Worm (Caenorhabditis elegans) whole organism, young adult: Measurements from ENCODE around the gene col-176.

Experiments
- B0261.1 ChIP-seq: sonication (generic microtip); optimal IDR thresholded peaks from 2 replicates; lab custom pipeline; 2016; ENCODE audit warnings: mild to moderate bottlenecking, missing genetic modification characterization, moderate library complexity, missing compliant biosample characterization
- F10E7.11 ChIP-seq: sonication (generic microtip); optimal IDR thresholded peaks from 2 replicates; lab custom pipeline; 2017; ENCODE audit warnings: mild to moderate bottlenecking, missing genetic modification characterization, moderate library complexity, missing compliant biosample characterization
- F33H1.4 ChIP-seq: fragments of 200-800 bp; sonication (Bioruptor generic); IDR thresholded peaks from 2 replicates; pipeline ENCODE4 v1.3.6; 2022; ENCODE audit warnings: missing genetic modification reagents, missing genetic modification characterization, missing compliant biosample characterization
- F52B5.7 ChIP-seq: sonication (generic microtip); optimal IDR thresholded peaks from 2 replicates; lab custom pipeline; 2016; ENCODE audit warnings: mild to moderate bottlenecking, missing genetic modification characterization, missing compliant biosample characterization
- T07F8.4 ChIP-seq: sonication (generic microtip); optimal IDR thresholded peaks from 2 replicates; lab custom pipeline; 2016; ENCODE audit warnings: mild to moderate bottlenecking, missing genetic modification characterization, moderate library complexity, missing compliant biosample characterization
- T26A5.8 ChIP-seq: sonication (generic microtip); optimal IDR thresholded peaks from 2 replicates; lab custom pipeline; 2016; ENCODE audit warnings: missing genetic modification characterization, missing compliant biosample characterization
- Y53G8AR.9 ChIP-seq: fragments of 200-800 bp; sonication (Bioruptor generic); conservative IDR thresholded peaks from 2 replicates; pipeline ENCODE4 v1.3.6; 2022; ENCODE audit warnings: missing genetic modification reagents, missing genetic modification characterization, missing compliant biosample characterization
- Y56A3A.18 ChIP-seq: fragments of 200-800 bp; sonication (Bioruptor generic); IDR thresholded peaks from 2 replicates; pipeline ENCODE4 v1.3.6; 2022; ENCODE audit warnings: missing genetic modification reagents, missing genetic modification characterization, missing compliant biosample characterization
- Y67H2A.10 ChIP-seq: fragments of 200-800 bp; sonication (Bioruptor generic); conservative IDR thresholded peaks from 2 replicates; pipeline ENCODE4 v1.3.6; 2022; ENCODE audit warnings: missing genetic modification reagents, missing genetic modification characterization, missing compliant biosample characterization
- atf-7 ChIP-seq: sonication (generic microtip); optimal IDR thresholded peaks from 2 replicates; lab custom pipeline; 2017; ENCODE audit warnings: mild to moderate bottlenecking, missing genetic modification characterization, missing compliant biosample characterization
- bed-1 ChIP-seq: fragments of 200-800 bp; sonication (Bioruptor generic); IDR thresholded peaks from 2 replicates; pipeline ENCODE4 v1.3.6; 2022; ENCODE audit warnings: missing genetic modification reagents, missing genetic modification characterization, missing compliant biosample characterization
- ceh-27 ChIP-seq: fragments of 200-800 bp; sonication (Bioruptor generic); optimal IDR thresholded peaks from 2 replicates; lab custom pipeline; 2018; ENCODE audit warnings: mild to moderate bottlenecking, missing genetic modification characterization, moderate library complexity, missing compliant biosample characterization
- ceh-91 ChIP-seq: fragments of 200-800 bp; sonication (Bioruptor generic); IDR thresholded peaks from 2 replicates; pipeline ENCODE4 v1.3.6; 2022; ENCODE audit warnings: missing genetic modification reagents, missing genetic modification characterization, missing compliant biosample characterization
- die-1 ChIP-seq: sonication (generic microtip); optimal IDR thresholded peaks from 2 replicates; lab custom pipeline; 2016; ENCODE audit warnings: missing genotype, mild to moderate bottlenecking, missing genetic modification characterization, missing compliant biosample characterization
- egl-44 ChIP-seq: fragments of 200-800 bp; sonication (Bioruptor generic); IDR thresholded peaks from 2 replicates; pipeline ENCODE4 v1.3.6; 2022; ENCODE audit warnings: missing genetic modification reagents, missing genetic modification characterization, missing compliant biosample characterization
- fkh-3 ChIP-seq: sonication (generic microtip); optimal IDR thresholded peaks from 2 replicates; lab custom pipeline; 2016; ENCODE audit warnings: mild to moderate bottlenecking, missing genetic modification characterization, missing compliant biosample characterization
- gei-17 ChIP-seq: fragments of 200-800 bp; sonication (Bioruptor generic); optimal IDR thresholded peaks from 2 replicates; lab custom pipeline; 2018; ENCODE audit warnings: mild to moderate bottlenecking, missing genetic modification characterization, missing compliant biosample characterization
- hlh-26 ChIP-seq: fragments of 200-800 bp; sonication (Bioruptor generic); conservative IDR thresholded peaks from 2 replicates; pipeline ENCODE4 v1.3.6; 2022; ENCODE audit warnings: missing genetic modification reagents, missing genetic modification characterization, missing compliant biosample characterization
- hmg-1.2 ChIP-seq: fragments of 200-800 bp; sonication (Bioruptor generic); IDR thresholded peaks from 2 replicates; pipeline ENCODE4 v1.3.6; 2022; ENCODE audit warnings: missing genetic modification reagents, missing genetic modification characterization, missing compliant biosample characterization
- let-607 ChIP-seq, 2 experiments: fragments of 200-800 bp in 1 of 2; sonication (Bioruptor generic) in 1 of 2; sonication (generic microtip) in 1 of 2; optimal IDR thresholded peaks; 2 replicates each; lab custom pipeline; 2016 to 2018; ENCODE audit warnings: mild to moderate bottlenecking in 2 of 2, missing compliant biosample characterization in 2 of 2, missing genetic modification characterization in 2 of 2, moderate library complexity in 2 of 2, missing genotype in 1 of 2
- lin-26 ChIP-seq: fragments of 200-800 bp; sonication (Bioruptor generic); IDR thresholded peaks from 2 replicates; pipeline ENCODE4 v1.3.6; 2022; ENCODE audit warnings: missing genetic modification reagents, missing genetic modification characterization, missing compliant biosample characterization
- lin-54 ChIP-seq: fragments of 200-800 bp; sonication (Bioruptor generic); optimal IDR thresholded peaks from 2 replicates; lab custom pipeline; 2018; ENCODE audit warnings: mild to moderate bottlenecking, missing genetic modification characterization, missing compliant biosample characterization
- madf-10 ChIP-seq: sonication (generic microtip); optimal IDR thresholded peaks from 2 replicates; lab custom pipeline; 2016; ENCODE audit warnings: mild to moderate bottlenecking, missing genetic modification characterization, missing compliant biosample characterization
- madf-3 ChIP-seq: fragments of 200-800 bp; sonication (Bioruptor generic); IDR thresholded peaks from 2 replicates; pipeline ENCODE4 v1.3.6; 2022; ENCODE audit warnings: missing genetic modification reagents, missing genetic modification characterization, missing compliant biosample characterization
- mel-28 ChIP-seq: sonication (generic microtip); optimal IDR thresholded peaks from 2 replicates; lab custom pipeline; 2016; ENCODE audit warnings: borderline replicate concordance, mild to moderate bottlenecking, missing genetic modification characterization, missing compliant biosample characterization
- mes-4 ChIP-seq: sonication (generic microtip); optimal IDR thresholded peaks from 2 replicates; lab custom pipeline; 2016; ENCODE audit warnings: missing genotype, missing genetic modification characterization, missing compliant biosample characterization
- nhr-90 ChIP-seq: sonication (generic microtip); optimal IDR thresholded peaks from 2 replicates; lab custom pipeline; 2016; ENCODE audit warnings: missing genotype, mild to moderate bottlenecking, missing genetic modification characterization, missing compliant biosample characterization
- rcor-1 ChIP-seq: fragments of 200-800 bp; sonication (Bioruptor generic); IDR thresholded peaks from 2 replicates; pipeline ENCODE4 v1.3.6; 2022; ENCODE audit warnings: missing genetic modification reagents, missing genetic modification characterization, missing compliant biosample characterization
- repo-1 ChIP-seq: sonication (generic microtip); optimal IDR thresholded peaks from 2 replicates; lab custom pipeline; 2017; ENCODE audit warnings: mild to moderate bottlenecking, missing genetic modification characterization, missing compliant biosample characterization
- sdz-38 ChIP-seq: sonication (generic microtip); optimal IDR thresholded peaks from 2 replicates; lab custom pipeline; 2016; ENCODE audit warnings: missing genotype, missing genetic modification characterization, missing compliant biosample characterization
- sea-2 ChIP-seq: fragments of 200-800 bp; sonication (Bioruptor generic); IDR thresholded peaks from 2 replicates; pipeline ENCODE4 v1.3.6; 2022; ENCODE audit warnings: missing genetic modification characterization, missing compliant biosample characterization
- snpc-1.3 ChIP-seq: sonication (generic microtip); optimal IDR thresholded peaks from 2 replicates; lab custom pipeline; 2017; ENCODE audit warnings: missing genetic modification characterization, mild to moderate bottlenecking, missing compliant biosample characterization, antibody characterized with exemption, moderate library complexity, missing genotype, missing genetic modification reagents; ENCODE audit not compliant: insufficient read depth
- snpc-3.4 ChIP-seq: sonication (generic microtip); optimal IDR thresholded peaks from 2 replicates; lab custom pipeline; 2017; ENCODE audit warnings: missing genetic modification characterization, mild to moderate bottlenecking, missing compliant biosample characterization, antibody characterized with exemption, moderate library complexity, missing genotype, missing genetic modification reagents
- tbx-9 ChIP-seq: sonication (generic microtip); optimal IDR thresholded peaks from 2 replicates; lab custom pipeline; 2016; ENCODE audit warnings: borderline replicate concordance, missing genetic modification characterization, inconsistent platforms, missing compliant biosample characterization
- unc-130 ChIP-seq: sonication (generic microtip); optimal IDR thresholded peaks from 2 replicates; lab custom pipeline; 2016; ENCODE audit warnings: missing genetic modification reagents, missing genetic modification characterization, missing compliant biosample characterization
- ztf-25 ChIP-seq: fragments of 200-800 bp; sonication (Bioruptor generic); IDR thresholded peaks from 2 replicates; pipeline ENCODE4 v1.3.6; 2022; ENCODE audit warnings: missing genetic modification reagents, missing genetic modification characterization, missing compliant biosample characterization

Gene col-176

ce11 chrX:10077297-10077696, at the start of gene col-176:
col-176 (plus strand) TSS chrX:10077597.
- TF ChIP-seq madf-3 (GFP tag; lab: Robert Waterston, UW): no peak
- TF ChIP-seq madf-10 (tag; lab: Kevin White, UChicago): no peak
- no peak for TF ChIP-seq F33H1.4

- TF ChIP-seq T07F8.4 (tag; lab: Kevin White, UChicago): no peak
- TF ChIP-seq B0261.1 (tag; lab: Kevin White, UChicago): no peak
- no peak for TF ChIP-seq lin-26 (GFP tag; lab: Robert Waterston, UW)
- no peak for TF ChIP-seq nhr-90 (tag; lab: Kevin White, UChicago)
- TF ChIP-seq egl-44 (GFP tag; lab: Robert Waterston, UW): no peak
- no peak for TF ChIP-seq lin-54 (GFP tag; lab: Kevin White, UChicago)
Measured at ce11 chrX:10030836-10031235, 46.6 kb upstream of the col-176 start, which contains the start of gene sek-6. sek-6 (plus strand) TSS chrX:10031150.

ce11 chrX:10044473-10044872, 32.9 kb upstream of the col-176 start:
- TF ChIP-seq ceh-91: no peak
- TF ChIP-seq rcor-1 (GFP tag; lab: Robert Waterston, UW): no peak
- no peak for TF ChIP-seq ceh-27
- TF ChIP-seq atf-7 (tag; lab: Kevin White, UChicago): no peak
- no peak for TF ChIP-seq ztf-25 (GFP tag; lab: Robert Waterston, UW)
- TF ChIP-seq snpc-1.3: no peak
- no peak for TF ChIP-seq snpc-3.4
- TF ChIP-seq gei-17 (GFP tag; lab: Kevin White, UChicago): no peak
- no peak for TF ChIP-seq F10E7.11
- no peak for TF ChIP-seq mel-28
- TF ChIP-seq let-607 (tag; optimal IDR thresholded peaks at IDR 0.05; lab: Kevin White, UChicago): no peak
- no peak for TF ChIP-seq fkh-3 (tag; lab: Kevin White, UChicago)
- no peak for TF ChIP-seq unc-130
- no peak for TF ChIP-seq F52B5.7 (tag; lab: Kevin White, UChicago)
- no peak for TF ChIP-seq sea-2 (GFP tag; lab: Robert Waterston, UW)
- TF ChIP-seq hmg-1.2: no peak

ce11 chrX:10047325-10047724, 30.1 kb upstream of the col-176 start, which contains the start of gene ZC374.2:
ZC374.2 (minus strand) TSS chrX:10047425.
- TF ChIP-seq die-1 (tag; lab: Kevin White, UChicago): no peak
- no peak for TF ChIP-seq T07F8.4 (tag; lab: Kevin White, UChicago)
- TF ChIP-seq repo-1 (tag; lab: Kevin White, UChicago): no peak
- TF ChIP-seq sdz-38: no peak
- TF ChIP-seq Y53G8AR.9 (GFP tag; lab: Robert Waterston, UW): no peak
- TF ChIP-seq mes-4: no peak
- TF ChIP-seq Y56A3A.18 (GFP tag; lab: Robert Waterston, UW): no peak
- no peak for TF ChIP-seq nhr-90 (tag; lab: Kevin White, UChicago)
- no peak for TF ChIP-seq hlh-26
- TF ChIP-seq T26A5.8: no peak

ce11 chrX:10049160-10049559, 28.2 kb upstream of the col-176 start, which contains the start of gene gnrr-3:
gnrr-3 (plus strand) TSS chrX:10049460.
- no peak for TF ChIP-seq bed-1
- no peak for TF ChIP-seq Y67H2A.10
- TF ChIP-seq Y56A3A.18 (GFP tag; lab: Robert Waterston, UW): no peak
- TF ChIP-seq T07F8.4 (tag; lab: Kevin White, UChicago): no peak
- no peak for TF ChIP-seq T26A5.8
- no peak for TF ChIP-seq tbx-9 (tag; lab: Kevin White, UChicago)
- no peak for TF ChIP-seq mel-28
- no peak for TF ChIP-seq ceh-91
